Worm (Caenorhabditis elegans): ENCODE data around the gene F40E12.1.

DNA sequence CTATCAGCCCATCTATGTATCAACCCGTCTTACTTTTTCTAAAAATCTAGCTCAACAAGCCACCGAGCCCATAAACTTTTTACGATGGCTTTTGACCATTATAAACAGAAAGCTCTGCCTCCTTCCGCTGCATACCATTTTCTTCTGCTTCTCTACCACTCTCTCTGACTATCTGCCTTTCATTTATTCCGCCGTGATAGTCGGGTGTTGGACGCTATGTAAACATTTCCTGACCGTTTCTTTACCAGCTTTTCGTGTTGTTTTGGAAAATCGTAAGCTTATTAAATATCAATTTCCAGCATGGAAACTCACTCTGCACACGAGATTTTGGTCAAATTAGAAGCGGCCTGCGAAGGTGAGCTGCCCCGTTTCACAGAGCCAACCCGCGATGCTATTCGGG lies at the start of gene F40E12.1:
- TF ChIP-seq nfya-1 (tag; optimal IDR thresholded peaks at IDR 0.05; ENCODE audit: insufficient read depth): no peak
- TF ChIP-seq pha-4 (tag; optimal IDR thresholded peaks at IDR 0.05): no peak
- TF ChIP-seq ZK546.5 (tag; optimal IDR thresholded peaks at IDR 0.05): no peak
- TF ChIP-seq elt-1 (tag; optimal IDR thresholded peaks at IDR 0.05): no peak
- no peak for TF ChIP-seq ama-1 (optimal IDR thresholded peaks at IDR 0.05)
- TF ChIP-seq ztf-11 (tag; optimal IDR thresholded peaks at IDR 0.05): no peak
- no peak for TF ChIP-seq unc-39 (tag; optimal IDR thresholded peaks at IDR 0.05)
- no peak for TF ChIP-seq nhr-76 (tag; optimal IDR thresholded peaks at IDR 0.05)
- no peak for TF ChIP-seq unc-62 (GFP tag; optimal IDR thresholded peaks at IDR 0.05)
- TF ChIP-seq ceh-82 (tag; optimal IDR thresholded peaks at IDR 0.05): no peak

All from whole organism, L3 larva.